Fruit fly (Drosophila melanogaster) whole organism, embryonic: ENCODE data around the gene Sap30.

Experiments used
- ATbp ChIP-seq: fragments of 200-800 bp; sonication (Bioruptor generic); optimal IDR thresholded peaks from 2 replicates; lab custom pipeline; 2017; ENCODE audit warnings: missing biosample characterization, mild to moderate bottlenecking, missing genetic modification characterization, missing genetic modification reagents
- Antp ChIP-seq: fragments of 200-800 bp; sonication (Bioruptor generic); optimal IDR thresholded peaks from 3 replicates; lab custom pipeline; 2016; ENCODE audit warnings: missing biosample characterization, missing genetic modification characterization
- Blimp-1 ChIP-seq: fragments of 200-800 bp; sonication (Bioruptor generic); optimal IDR thresholded peaks from 3 replicates; lab custom pipeline; 2018; ENCODE audit warnings: missing biosample characterization, missing genetic modification characterization, mild to moderate bottlenecking, moderate library complexity, missing genetic modification reagents
- CG10209 ChIP-seq: fragments of 200-800 bp; sonication (Bioruptor generic); optimal IDR thresholded peaks from 3 replicates; lab custom pipeline; 2017; ENCODE audit warnings: missing biosample characterization, mild to moderate bottlenecking, missing genetic modification characterization, missing genetic modification reagents
- CG10565 ChIP-seq: fragments of 200-800 bp; sonication (Bioruptor generic); optimal IDR thresholded peaks from 3 replicates; lab custom pipeline; 2016; ENCODE audit warnings: missing biosample characterization, mild to moderate bottlenecking, missing genetic modification characterization
- CG10654 ChIP-seq: fragments of 200-800 bp; sonication (Bioruptor generic); optimal IDR thresholded peaks from 2 replicates; lab custom pipeline; 2016; ENCODE audit warnings: missing biosample characterization, missing genetic modification characterization
- CG11247 ChIP-seq: fragments of 200-800 bp; sonication (Bioruptor generic); IDR thresholded peaks from 2 replicates; pipeline ENCODE4 v1.3.6; 2022; ENCODE audit warnings: missing biosample characterization, missing genetic modification characterization
- CG11695 ChIP-seq: fragments of 200-800 bp; sonication (Bioruptor generic); IDR thresholded peaks from 3 replicates; pipeline ENCODE4 v1.3.6; 2022; ENCODE audit warnings: missing biosample characterization, missing genetic modification characterization
- CG12155 ChIP-seq: fragments of 200-800 bp; sonication (Bioruptor generic); optimal IDR thresholded peaks from 3 replicates; lab custom pipeline; 2016; ENCODE audit warnings: missing biosample characterization, missing genetic modification characterization
- CG12236 ChIP-seq: fragments of 200-800 bp; sonication (Bioruptor generic); optimal IDR thresholded peaks from 2 replicates; lab custom pipeline; 2016; ENCODE audit warnings: missing biosample characterization, missing genetic modification characterization
- CG13287 ChIP-seq: fragments of 200-800 bp; sonication (Bioruptor generic); IDR thresholded peaks from 2 replicates; pipeline ENCODE4 v1.3.6; 2022; ENCODE audit warnings: missing biosample characterization, missing genetic modification characterization; ENCODE audit not compliant: partially characterized antibody
- CG13424 ChIP-seq: fragments of 200-800 bp; sonication (Bioruptor generic); optimal IDR thresholded peaks from 2 replicates; lab custom pipeline; 2019; ENCODE audit warnings: missing biosample characterization, mild to moderate bottlenecking, missing genetic modification characterization, moderate library complexity
- CG14014 ChIP-seq: fragments of 200-800 bp; sonication (Bioruptor generic); IDR thresholded peaks from 2 replicates; pipeline ENCODE4 v1.3.6; 2022; ENCODE audit warnings: missing biosample characterization, missing genetic modification characterization
- CG15073 ChIP-seq: fragments of 200-800 bp; sonication (Bioruptor generic); optimal IDR thresholded peaks from 2 replicates; lab custom pipeline; 2016; ENCODE audit warnings: missing biosample characterization, missing genetic modification characterization
- CG17361 ChIP-seq: fragments of 200-800 bp; sonication (Bioruptor generic); IDR thresholded peaks from 3 replicates; pipeline ENCODE4 v1.3.6; 2022; ENCODE audit warnings: missing biosample characterization, missing genetic modification characterization
- CG18764 ChIP-seq: fragments of 200-800 bp; sonication (Bioruptor generic); optimal IDR thresholded peaks from 3 replicates; lab custom pipeline; 2016; ENCODE audit warnings: missing biosample characterization, missing genetic modification characterization
- CG2129 ChIP-seq: fragments of 200-800 bp; sonication (Bioruptor generic); IDR thresholded peaks from 2 replicates; pipeline ENCODE4 v1.3.6; 2022; ENCODE audit warnings: missing biosample characterization, missing genetic modification characterization; ENCODE audit not compliant: partially characterized antibody
- CG31224 ChIP-seq: fragments of 200-800 bp; sonication (Bioruptor generic); IDR thresholded peaks from 2 replicates; pipeline ENCODE4 v1.3.6; 2022; ENCODE audit warnings: missing biosample characterization, missing genetic modification characterization
- CG31365 ChIP-seq: fragments of 200-800 bp; sonication (Bioruptor generic); optimal IDR thresholded peaks from 2 replicates; lab custom pipeline; 2018; ENCODE audit warnings: missing biosample characterization, mild to moderate bottlenecking, missing genetic modification characterization
- CG4282 ChIP-seq: fragments of 200-800 bp; sonication (Bioruptor generic); optimal IDR thresholded peaks from 2 replicates; lab custom pipeline; 2016; ENCODE audit warnings: missing biosample characterization, missing genetic modification characterization
- CG5245 ChIP-seq: fragments of 200-800 bp; sonication (Bioruptor generic); optimal IDR thresholded peaks from 3 replicates; lab custom pipeline; 2016; ENCODE audit warnings: missing biosample characterization, missing genetic modification characterization
- CG6175 ChIP-seq: fragments of 200-800 bp; sonication (Bioruptor generic); IDR thresholded peaks from 3 replicates; pipeline ENCODE4 v1.3.6; 2022; ENCODE audit warnings: missing biosample characterization, missing genetic modification characterization
- CG6791 ChIP-seq: fragments of 200-800 bp; sonication (Bioruptor generic); IDR thresholded peaks from 3 replicates; pipeline ENCODE4 v1.3.6; 2022; ENCODE audit warnings: missing biosample characterization, missing genetic modification characterization; ENCODE audit not compliant: partially characterized antibody
- CG7745 ChIP-seq: fragments of 200-800 bp; sonication (Bioruptor generic); optimal IDR thresholded peaks from 2 replicates; lab custom pipeline; 2018; ENCODE audit warnings: missing biosample characterization, mild to moderate bottlenecking, missing genetic modification characterization, moderate library complexity
- Eip74EF ChIP-seq, 2 experiments: fragments of 200-800 bp in 1 of 2; fragments of >200 bp in 1 of 2; sonication (Bioruptor generic) in 1 of 2; optimal IDR thresholded peaks; 2 replicates each; lab custom pipeline; 2017 to 2019; ENCODE audit warnings: missing biosample characterization in 2 of 2, missing genetic modification characterization in 2 of 2, mild to moderate bottlenecking in 1 of 2, moderate library complexity in 1 of 2
- H15 ChIP-seq: fragments of 200-800 bp; sonication (Bioruptor generic); IDR thresholded peaks from 3 replicates; pipeline ENCODE4 v1.3.6; 2022; ENCODE audit warnings: missing biosample characterization, missing genetic modification characterization
- Mad ChIP-seq: fragments of 200-800 bp; sonication (Bioruptor generic); optimal IDR thresholded peaks from 2 replicates; lab custom pipeline; 2016; ENCODE audit warnings: missing biosample characterization, missing genetic modification characterization
- NC2β ChIP-seq: fragments of 200-800 bp; sonication (Bioruptor generic); optimal IDR thresholded peaks from 2 replicates; lab custom pipeline; 2016; ENCODE audit warnings: missing biosample characterization, missing genetic modification characterization
- Oaz ChIP-seq: fragments of 200-800 bp; sonication (Bioruptor generic); IDR thresholded peaks from 2 replicates; pipeline ENCODE4 v1.3.6; 2022; ENCODE audit warnings: missing biosample characterization, missing genetic modification characterization
- Ptx1 ChIP-seq: fragments of 200-800 bp; sonication (Bioruptor generic); IDR thresholded peaks from 2 replicates; pipeline ENCODE4 v1.3.6; 2022; ENCODE audit warnings: missing biosample characterization, missing genetic modification characterization
- Rfx ChIP-seq: fragments of 200-800 bp; sonication (Bioruptor generic); IDR thresholded peaks from 2 replicates; pipeline ENCODE4 v1.3.6; 2022; ENCODE audit warnings: missing biosample characterization, missing genetic modification characterization
- Six4 ChIP-seq: fragments of 200-800 bp; sonication (Bioruptor generic); optimal IDR thresholded peaks from 2 replicates; lab custom pipeline; 2016; ENCODE audit warnings: missing biosample characterization, missing genetic modification characterization
- TFAM ChIP-seq: fragments of 200-800 bp; sonication (Bioruptor generic); optimal IDR thresholded peaks from 2 replicates; lab custom pipeline; 2017; ENCODE audit warnings: missing biosample characterization, missing genetic modification characterization, inconsistent platforms
- abd-A ChIP-seq: fragments of 200-800 bp; sonication (Bioruptor generic); optimal IDR thresholded peaks from 3 replicates; lab custom pipeline; 2019; ENCODE audit warnings: missing biosample characterization, mild to moderate bottlenecking, missing genetic modification characterization, moderate library complexity
- al ChIP-seq: fragments of 200-800 bp; sonication (Bioruptor generic); IDR thresholded peaks from 2 replicates; pipeline ENCODE4 v1.3.6; 2022; ENCODE audit warnings: missing biosample characterization, missing genetic modification characterization
- cad ChIP-seq: fragments of >200 bp; optimal IDR thresholded peaks from 2 replicates; lab custom pipeline; 2017; ENCODE audit warnings: missing biosample characterization, missing genetic modification characterization
- caup ChIP-seq: fragments of 200-800 bp; sonication (Bioruptor generic); optimal IDR thresholded peaks from 3 replicates; lab custom pipeline; 2017; ENCODE audit warnings: missing biosample characterization, mild to moderate bottlenecking, missing genetic modification characterization, moderate library complexity; ENCODE audit not compliant: severe bottlenecking
- dm ChIP-seq: fragments of 200-800 bp; sonication (Bioruptor generic); optimal IDR thresholded peaks from 3 replicates; lab custom pipeline; 2016; ENCODE audit warnings: missing biosample characterization, missing genetic modification characterization
- emc ChIP-seq: fragments of 200-800 bp; sonication (Bioruptor generic); optimal IDR thresholded peaks from 2 replicates; lab custom pipeline; 2016; ENCODE audit warnings: missing biosample characterization, missing genetic modification characterization
- en ChIP-seq: fragments of 200-800 bp; sonication (Bioruptor generic); optimal IDR thresholded peaks from 2 replicates; lab custom pipeline; 2016; ENCODE audit warnings: missing biosample characterization, missing genetic modification characterization
- gsb-n ChIP-seq: fragments of 200-800 bp; sonication (Bioruptor generic); optimal IDR thresholded peaks from 3 replicates; lab custom pipeline; 2018; ENCODE audit warnings: missing biosample characterization, mild to moderate bottlenecking, missing genetic modification characterization
- h ChIP-seq: fragments of >200 bp; optimal IDR thresholded peaks from 2 replicates; lab custom pipeline; 2017
- hb ChIP-seq: fragments of 200-800 bp; sonication (Bioruptor generic); IDR thresholded peaks from 3 replicates; pipeline ENCODE4 v1.3.6; 2022; ENCODE audit warnings: missing biosample characterization, missing genetic modification characterization; ENCODE audit not compliant: partially characterized antibody
- kay ChIP-seq: fragments of 200-800 bp; sonication (Bioruptor generic); optimal IDR thresholded peaks from 2 replicates; lab custom pipeline; 2016; ENCODE audit warnings: missing biosample characterization, missing genetic modification characterization
- lbe ChIP-seq: fragments of 200-800 bp; sonication (Bioruptor generic); optimal IDR thresholded peaks from 2 replicates; lab custom pipeline; 2016; ENCODE audit warnings: missing biosample characterization, mild to moderate bottlenecking, missing genetic modification characterization
- nom ChIP-seq: fragments of 200-800 bp; sonication (Bioruptor generic); optimal IDR thresholded peaks from 2 replicates; lab custom pipeline; 2017; ENCODE audit warnings: missing biosample characterization, missing genetic modification characterization, mild to moderate bottlenecking, moderate library complexity, missing genetic modification reagents
- pho ChIP-seq: fragments of 200-800 bp; sonication (Bioruptor generic); optimal IDR thresholded peaks from 2 replicates; lab custom pipeline; 2016; ENCODE audit warnings: missing biosample characterization, missing genetic modification characterization
- ssp ChIP-seq: fragments of 200-800 bp; sonication (Bioruptor generic); IDR thresholded peaks from 2 replicates; pipeline ENCODE4 v1.3.6; 2022; ENCODE audit warnings: missing biosample characterization, missing genetic modification characterization
- sug ChIP-seq: fragments of 200-800 bp; optimal IDR thresholded peaks from 2 replicates; lab custom pipeline; 2019; ENCODE audit warnings: missing biosample characterization, mild to moderate bottlenecking, missing genetic modification characterization, moderate library complexity
- trem ChIP-seq: fragments of 200-800 bp; optimal IDR thresholded peaks from 3 replicates; lab custom pipeline; 2019; ENCODE audit warnings: missing biosample characterization, mild to moderate bottlenecking, missing genetic modification characterization, moderate library complexity
- unc-4 ChIP-seq: fragments of 200-800 bp; sonication (Bioruptor generic); IDR thresholded peaks from 2 replicates; pipeline ENCODE4 v1.3.6; 2022; ENCODE audit warnings: missing biosample characterization, missing genetic modification characterization; ENCODE audit not compliant: partially characterized antibody
- wek ChIP-seq: fragments of 200-800 bp; sonication (Bioruptor generic); optimal IDR thresholded peaks from 3 replicates; lab custom pipeline; 2018; ENCODE audit warnings: missing biosample characterization, mild to moderate bottlenecking, missing genetic modification characterization, moderate library complexity

The Sap30 gene

dm6 chrX:16822080-16822479 is 35.0 kb downstream of the Sap30 start (continued):
- TF ChIP-seq CG31224 (GFP tag; lab: Robert Waterston, UW), result no peak
- TF ChIP-seq ATbp (GFP tag; lab: Kevin White, UChicago), result peak; percentile 61
- TF ChIP-seq CG17361 (GFP tag; lab: Robert Waterston, UW), result peak; percentile 38; the same call in 1 of the 3 replicates
- peak; percentile 60 for TF ChIP-seq CG13424 (tag; lab: Kevin White, UChicago)
- TF ChIP-seq abd-A (tag; lab: Kevin White, UChicago), result no peak
- no peak for TF ChIP-seq CG4282 (GFP tag; lab: Kevin White, UChicago)
- TF ChIP-seq CG7745, result no peak
- TF ChIP-seq hb (GFP tag; lab: Robert Waterston, UW), result no peak
- TF ChIP-seq CG15073 (GFP tag; lab: Kevin White, UChicago), result no peak
- peak; percentile 4 for TF ChIP-seq trem (tag; lab: Kevin White, UChicago)
- TF ChIP-seq CG11247 (GFP tag; lab: Robert Waterston, UW), result no peak
- TF ChIP-seq cad (GFP tag; lab: Kevin White, UChicago), result no peak
- TF ChIP-seq nom (GFP tag; lab: Kevin White, UChicago), result peak; percentile 34
- no peak for TF ChIP-seq NC2β (GFP tag; lab: Kevin White, UChicago)
- TF ChIP-seq lbe (GFP tag; lab: Kevin White, UChicago), result no peak
- no peak for TF ChIP-seq CG6175 (GFP tag; lab: Robert Waterston, UW)
- TF ChIP-seq CG13287 (GFP tag; lab: Robert Waterston, UW), result no peak
- peak; percentile 63 for TF ChIP-seq Blimp-1 (GFP tag; lab: Kevin White, UChicago)
- TF ChIP-seq wek (GFP tag; lab: Kevin White, UChicago), result no peak
- peak; percentile 4 for TF ChIP-seq kay (GFP tag; lab: Kevin White, UChicago)
- TF ChIP-seq CG10565 (GFP tag; lab: Kevin White, UChicago), result no peak
- no peak for TF ChIP-seq en (GFP tag; lab: Kevin White, UChicago)
- TF ChIP-seq Six4 (GFP tag; lab: Kevin White, UChicago), result no peak
- no peak for TF ChIP-seq Mad (GFP tag; lab: Kevin White, UChicago)
- no peak for TF ChIP-seq CG18764 (GFP tag; lab: Kevin White, UChicago)
- TF ChIP-seq pho (GFP tag; lab: Kevin White, UChicago), result no peak
- no peak for TF ChIP-seq al (GFP tag; lab: Robert Waterston, UW)
- TF ChIP-seq Rfx (GFP tag; lab: Robert Waterston, UW), result peak; percentile 50
- peak; percentile 66 for TF ChIP-seq Ptx1 (GFP tag; lab: Robert Waterston, UW)
- peak; percentile 21 for TF ChIP-seq caup (GFP tag; lab: Kevin White, UChicago)
- TF ChIP-seq CG14014 (GFP tag; lab: Robert Waterston, UW), result peak; percentile 48; the same call in 1 of the 2 replicates
- no peak for TF ChIP-seq Oaz (GFP tag; lab: Robert Waterston, UW)
- no peak for TF ChIP-seq ssp (GFP tag; lab: Robert Waterston, UW)
- no peak for TF ChIP-seq h (lab: Kevin White, UChicago)
- peak; percentile 29 for TF ChIP-seq CG10209
- no peak for TF ChIP-seq sug (tag; lab: Kevin White, UChicago)
- TF ChIP-seq Eip74EF (GFP tag; optimal IDR thresholded peaks at IDR 0.05; lab: Kevin White, UChicago), result peak in 1 of 2 experiments; percentile 38
- peak; percentile 46; the same call in 1 of the 3 replicates for TF ChIP-seq H15
- no peak for TF ChIP-seq Antp (GFP tag; lab: Kevin White, UChicago)
- TF ChIP-seq CG2129 (GFP tag; lab: Robert Waterston, UW), result no peak
- peak; percentile 67 for TF ChIP-seq CG11695 (GFP tag; lab: Robert Waterston, UW)
- no peak for TF ChIP-seq CG12155
- no peak for TF ChIP-seq TFAM (GFP tag; lab: Kevin White, UChicago)
- no peak for TF ChIP-seq CG12236 (GFP tag; lab: Kevin White, UChicago)
- no peak for TF ChIP-seq CG10654
- TF ChIP-seq dm, result no peak
- TF ChIP-seq CG31365 (tag; lab: Kevin White, UChicago), result no peak
- no peak for TF ChIP-seq CG6791
- no peak for TF ChIP-seq emc
- peak; percentile 33 for TF ChIP-seq gsb-n
- no peak for TF ChIP-seq unc-4
- peak; percentile 13 for TF ChIP-seq CG5245 (GFP tag; lab: Kevin White, UChicago)
